Fruit fly (Drosophila melanogaster) whole organism, embryonic: Measurements from ENCODE around the gene Kat60.

Source experiments
- ATbp ChIP-seq: fragments of 200-800 bp; sonication (Bioruptor generic); optimal IDR thresholded peaks from 2 replicates; lab custom pipeline; 2017; ENCODE audit warnings: missing biosample characterization, mild to moderate bottlenecking, missing genetic modification characterization, missing genetic modification reagents
- Adf1 ChIP-seq: fragments of 200-800 bp; sonication (Bioruptor generic); IDR thresholded peaks from 2 replicates; pipeline ENCODE4 v1.3.6; 2022; ENCODE audit warnings: missing biosample characterization, missing genetic modification characterization
- Bdp1 ChIP-seq: fragments of 200-800 bp; sonication (Bioruptor generic); optimal IDR thresholded peaks from 3 replicates; lab custom pipeline; 2016; ENCODE audit warnings: missing biosample characterization, missing genetic modification characterization
- BtbVII ChIP-seq: fragments of 200-800 bp; sonication (Bioruptor generic); optimal IDR thresholded peaks from 3 replicates; lab custom pipeline; 2017; ENCODE audit warnings: missing biosample characterization, mild to moderate bottlenecking, missing genetic modification characterization
- CG10462 ChIP-seq: fragments of 200-800 bp; sonication (Bioruptor generic); optimal IDR thresholded peaks from 2 replicates; lab custom pipeline; 2016; ENCODE audit warnings: missing biosample characterization, missing genetic modification characterization
- CG10543 ChIP-seq: fragments of 200-800 bp; sonication (Bioruptor generic); optimal IDR thresholded peaks from 3 replicates; lab custom pipeline; 2017; ENCODE audit warnings: missing biosample characterization, mild to moderate bottlenecking, missing genetic modification characterization, moderate library complexity
- CG10959 ChIP-seq: fragments of 200-800 bp; sonication (Bioruptor generic); IDR thresholded peaks from 2 replicates; pipeline ENCODE4 v1.3.6; 2022; ENCODE audit warnings: missing biosample characterization, missing genetic modification characterization
- CG12104 ChIP-seq: fragments of 200-800 bp; sonication (Bioruptor generic); optimal IDR thresholded peaks from 3 replicates; lab custom pipeline; 2016; ENCODE audit warnings: missing biosample characterization, missing genetic modification characterization
- CG15011 ChIP-seq: fragments of 200-800 bp; sonication (Bioruptor generic); optimal IDR thresholded peaks from 3 replicates; lab custom pipeline; 2018; ENCODE audit warnings: missing biosample characterization, mild to moderate bottlenecking, missing genetic modification characterization
- CG17912 ChIP-seq: fragments of 200-800 bp; sonication (Bioruptor generic); optimal IDR thresholded peaks from 2 replicates; lab custom pipeline; 2018; ENCODE audit warnings: missing biosample characterization, mild to moderate bottlenecking, missing genetic modification characterization
- CG1792 ChIP-seq: fragments of 200-800 bp; sonication (Bioruptor generic); optimal IDR thresholded peaks from 2 replicates; lab custom pipeline; 2016; ENCODE audit warnings: missing biosample characterization, missing genetic modification characterization
- CG18262 ChIP-seq: fragments of 200-800 bp; optimal IDR thresholded peaks from 3 replicates; lab custom pipeline; 2019; ENCODE audit warnings: missing biosample characterization, mild to moderate bottlenecking, missing genetic modification characterization, moderate library complexity
- CG2678 ChIP-seq: fragments of 200-800 bp; sonication (Bioruptor generic); optimal IDR thresholded peaks from 3 replicates; lab custom pipeline; 2019; ENCODE audit warnings: missing biosample characterization, mild to moderate bottlenecking, missing genetic modification characterization, moderate library complexity
- CG30403 ChIP-seq: fragments of 200-800 bp; sonication (Bioruptor generic); optimal IDR thresholded peaks from 3 replicates; lab custom pipeline; 2016; ENCODE audit warnings: missing biosample characterization, missing genetic modification characterization
- CG3163 ChIP-seq: fragments of 200-800 bp; sonication (Bioruptor generic); optimal IDR thresholded peaks from 3 replicates; lab custom pipeline; 2016; ENCODE audit warnings: missing biosample characterization, missing genetic modification characterization
- CG6272 ChIP-seq: fragments of 200-800 bp; sonication (Bioruptor generic); IDR thresholded peaks from 2 replicates; pipeline ENCODE4 v1.3.6; 2022; ENCODE audit warnings: missing biosample characterization, missing genetic modification characterization
- CG7987 ChIP-seq: fragments of 200-800 bp; sonication (Bioruptor generic); optimal IDR thresholded peaks from 2 replicates; lab custom pipeline; 2018; ENCODE audit warnings: missing biosample characterization, mild to moderate bottlenecking, missing genetic modification characterization, moderate library complexity
- CG8388 ChIP-seq: fragments of 200-800 bp; sonication (Bioruptor generic); optimal IDR thresholded peaks from 2 replicates; lab custom pipeline; 2019; ENCODE audit warnings: missing biosample characterization, mild to moderate bottlenecking, missing genetic modification characterization, moderate library complexity
- Camta ChIP-seq: fragments of 200-800 bp; sonication (Bioruptor generic); optimal IDR thresholded peaks from 2 replicates; lab custom pipeline; 2016; ENCODE audit warnings: missing biosample characterization, missing genetic modification characterization
- Dp ChIP-seq: fragments of 200-800 bp; sonication (Bioruptor generic); optimal IDR thresholded peaks from 2 replicates; lab custom pipeline; 2018; ENCODE audit warnings: missing biosample characterization, mild to moderate bottlenecking, missing genetic modification characterization, moderate library complexity
- Dref ChIP-seq: fragments of 200-800 bp; sonication (Bioruptor generic); IDR thresholded peaks from 2 replicates; pipeline ENCODE4 v1.3.6; 2022; ENCODE audit warnings: missing biosample characterization, missing genetic modification characterization
- ERR ChIP-seq: fragments of 200-800 bp; sonication (Bioruptor generic); optimal IDR thresholded peaks from 2 replicates; lab custom pipeline; 2016; ENCODE audit warnings: missing biosample characterization, missing genetic modification characterization
- Hmr ChIP-seq: fragments of 200-800 bp; sonication (Bioruptor generic); optimal IDR thresholded peaks from 3 replicates; lab custom pipeline; 2017; ENCODE audit warnings: mild to moderate bottlenecking, missing biosample characterization, missing genetic modification reagents, missing genetic modification characterization
- Oli ChIP-seq: fragments of 200-800 bp; sonication (Bioruptor generic); optimal IDR thresholded peaks from 2 replicates; lab custom pipeline; 2018; ENCODE audit warnings: missing biosample characterization, mild to moderate bottlenecking, missing genetic modification characterization, moderate library complexity
- Optix ChIP-seq: fragments of 200-800 bp; sonication (Bioruptor generic); IDR thresholded peaks from 3 replicates; pipeline ENCODE4 v1.3.6; 2022; ENCODE audit warnings: missing biosample characterization, missing genetic modification characterization
- Rx ChIP-seq: fragments of 200-800 bp; sonication (Bioruptor generic); IDR thresholded peaks from 2 replicates; pipeline ENCODE4 v1.3.6; 2022; ENCODE audit warnings: missing biosample characterization, missing genetic modification characterization
- Spps ChIP-seq: fragments of 200-800 bp; sonication (Bioruptor generic); optimal IDR thresholded peaks from 2 replicates; lab custom pipeline; 2018; ENCODE audit warnings: missing biosample characterization, mild to moderate bottlenecking, missing genetic modification characterization
- Tbp ChIP-seq: fragments of >200 bp; optimal IDR thresholded peaks from 2 replicates; lab custom pipeline; 2018; ENCODE audit warnings: missing biosample characterization, missing genetic modification characterization
- al ChIP-seq: fragments of 200-800 bp; sonication (Bioruptor generic); IDR thresholded peaks from 2 replicates; pipeline ENCODE4 v1.3.6; 2022; ENCODE audit warnings: missing biosample characterization, missing genetic modification characterization
- amos ChIP-seq: fragments of 200-800 bp; sonication (Bioruptor generic); IDR thresholded peaks from 2 replicates; pipeline ENCODE4 v1.3.6; 2022; ENCODE audit warnings: missing biosample characterization, missing genetic modification characterization; ENCODE audit not compliant: partially characterized antibody
- dan ChIP-seq: fragments of 200-800 bp; sonication (Bioruptor generic); IDR thresholded peaks from 2 replicates; pipeline ENCODE4 v1.3.6; 2022; ENCODE audit warnings: missing biosample characterization, missing genetic modification characterization
- dm ChIP-seq: fragments of 200-800 bp; sonication (Bioruptor generic); optimal IDR thresholded peaks from 3 replicates; lab custom pipeline; 2016; ENCODE audit warnings: missing biosample characterization, missing genetic modification characterization
- emc ChIP-seq: fragments of 200-800 bp; sonication (Bioruptor generic); optimal IDR thresholded peaks from 2 replicates; lab custom pipeline; 2016; ENCODE audit warnings: missing biosample characterization, missing genetic modification characterization
- en ChIP-seq: fragments of 200-800 bp; sonication (Bioruptor generic); optimal IDR thresholded peaks from 2 replicates; lab custom pipeline; 2016; ENCODE audit warnings: missing biosample characterization, missing genetic modification characterization
- fd3F ChIP-seq: fragments of 200-800 bp; sonication (Bioruptor generic); optimal IDR thresholded peaks from 2 replicates; lab custom pipeline; 2018; ENCODE audit warnings: missing biosample characterization, mild to moderate bottlenecking, missing genetic modification characterization, moderate library complexity
- gce ChIP-seq: fragments of 200-800 bp; sonication (Bioruptor generic); IDR thresholded peaks from 3 replicates; pipeline ENCODE4 v1.3.6; 2022; ENCODE audit warnings: missing biosample characterization, missing genetic modification characterization
- gcm ChIP-seq: fragments of 200-800 bp; sonication (Bioruptor generic); optimal IDR thresholded peaks from 2 replicates; lab custom pipeline; 2019; ENCODE audit warnings: missing biosample characterization, mild to moderate bottlenecking, missing genetic modification characterization, moderate library complexity
- lbe ChIP-seq: fragments of 200-800 bp; sonication (Bioruptor generic); optimal IDR thresholded peaks from 2 replicates; lab custom pipeline; 2016; ENCODE audit warnings: missing biosample characterization, mild to moderate bottlenecking, missing genetic modification characterization
- mld ChIP-seq: fragments of 200-800 bp; sonication (Bioruptor generic); IDR thresholded peaks from 3 replicates; pipeline ENCODE4 v1.3.6; 2022; ENCODE audit warnings: missing biosample characterization, missing genetic modification characterization; ENCODE audit not compliant: partially characterized antibody
- nerfin-1 ChIP-seq: fragments of 200-800 bp; sonication (Bioruptor generic); optimal IDR thresholded peaks from 3 replicates; lab custom pipeline; 2019; ENCODE audit warnings: missing biosample characterization, mild to moderate bottlenecking, missing genetic modification characterization, moderate library complexity
- prd ChIP-seq, 3 experiments: fragments of >200 bp in 2 of 3; fragments of 200-800 bp in 1 of 3; sonication (Bioruptor generic) in 1 of 3; optimal IDR thresholded peaks in 2 of 3; IDR thresholded peaks in 1 of 3; 2 replicates in 2 of 3; 3 replicates in 1 of 3; pipeline versions ENCODE4 v1.3.6 to Lab custom; 2017 to 2022; ENCODE audit warnings: missing biosample characterization in 1 of 3, missing genetic modification characterization in 1 of 3
- ro ChIP-seq: fragments of 200-800 bp; sonication (Bioruptor generic); IDR thresholded peaks from 2 replicates; pipeline ENCODE4 v1.3.6; 2022; ENCODE audit warnings: missing biosample characterization, missing genetic modification characterization
- sc ChIP-seq, 3 experiments: fragments of >200 bp in 2 of 3; fragments of 200-800 bp in 1 of 3; sonication (Bioruptor generic) in 1 of 3; optimal IDR thresholded peaks; 2 replicates in 2 of 3; 3 replicates in 1 of 3; lab custom pipeline; 2017; ENCODE audit warnings: mild to moderate bottlenecking in 1 of 3, missing biosample characterization in 1 of 3, missing genetic modification characterization in 1 of 3, missing genetic modification reagents in 1 of 3
- sim ChIP-seq: fragments of 200-800 bp; sonication (Bioruptor generic); IDR thresholded peaks from 2 replicates; pipeline ENCODE4 v1.3.6; 2022; ENCODE audit warnings: missing biosample characterization, missing genetic modification characterization
- slbo ChIP-seq: fragments of 200-800 bp; sonication (Bioruptor generic); IDR thresholded peaks from 2 replicates; pipeline ENCODE4 v1.3.6; 2022; ENCODE audit warnings: missing biosample characterization, missing genetic modification characterization
- sug ChIP-seq: fragments of 200-800 bp; optimal IDR thresholded peaks from 2 replicates; lab custom pipeline; 2019; ENCODE audit warnings: missing biosample characterization, mild to moderate bottlenecking, missing genetic modification characterization, moderate library complexity
- tgo ChIP-seq: fragments of 200-800 bp; sonication (Bioruptor generic); IDR thresholded peaks from 3 replicates; pipeline ENCODE4 v1.3.6; 2022; ENCODE audit warnings: missing biosample characterization, missing genetic modification characterization

Gene Kat60

dm6 chr3R:5215334-5216307, 16.4 kb downstream of the Kat60 start (continued):
- TF ChIP-seq Spps (tag; lab: Kevin White, UChicago) = peak; percentile 99
- TF ChIP-seq ATbp = peak; percentile 100
- peak; percentile 95 for TF ChIP-seq CG18262
- peak; percentile 97 for TF ChIP-seq en
- TF ChIP-seq Rx (GFP tag; lab: Robert Waterston, UW) = peak; percentile 93
- TF ChIP-seq CG6272 (GFP tag; lab: Robert Waterston, UW) = no peak
- TF ChIP-seq prd (optimal IDR thresholded peaks at IDR 0.05; lab: Kevin White, UChicago) = no peak
- peak; percentile 91 for TF ChIP-seq prd (GFP tag; IDR thresholded peaks at IDR 0.05; lab: Robert Waterston, UW)
- peak; percentile 99 for TF ChIP-seq CG7987 (GFP tag; lab: Kevin White, UChicago)
- TF ChIP-seq Dp = peak; percentile 22
- TF ChIP-seq CG10462 = peak; percentile 98
- no peak for TF ChIP-seq mld (GFP tag; lab: Robert Waterston, UW)
- TF ChIP-seq gce (GFP tag; lab: Robert Waterston, UW) = peak; percentile 98
- peak; percentile 97 for TF ChIP-seq nerfin-1
- TF ChIP-seq CG30403 = peak; percentile 77
- peak; percentile 96 for TF ChIP-seq ERR
- peak; percentile 97 for TF ChIP-seq Optix (GFP tag; lab: Robert Waterston, UW)
- peak; percentile 93 for TF ChIP-seq CG10543
- no peak for TF ChIP-seq Tbp
- peak; percentile 66 for TF ChIP-seq Hmr (GFP tag; lab: Kevin White, UChicago)
- no peak for TF ChIP-seq al (GFP tag; lab: Robert Waterston, UW)
- peak; percentile 93 for TF ChIP-seq CG2678
- peak; percentile 78 for TF ChIP-seq Oli (tag; lab: Kevin White, UChicago)
- peak; percentile 82 for TF ChIP-seq tgo (GFP tag; lab: Robert Waterston, UW)
- peak; percentile 90 for TF ChIP-seq BtbVII (GFP tag; lab: Kevin White, UChicago)
- peak; percentile 99 for TF ChIP-seq CG17912 (GFP tag; lab: Kevin White, UChicago)
- peak; percentile 74 for TF ChIP-seq sug (tag; lab: Kevin White, UChicago)
- TF ChIP-seq Adf1 (GFP tag; lab: Robert Waterston, UW) = no peak
- peak; percentile 41; the same call in 1 of the 2 replicates for TF ChIP-seq dan (GFP tag; lab: Robert Waterston, UW)
- TF ChIP-seq CG12104 = peak; percentile 97
- peak; percentile 96 for TF ChIP-seq Bdp1 (GFP tag; lab: Kevin White, UChicago)
- TF ChIP-seq CG8388 (GFP tag; lab: Kevin White, UChicago) = peak; percentile 93
- peak; percentile 93 for TF ChIP-seq CG15011 (GFP tag; lab: Kevin White, UChicago)
- TF ChIP-seq CG1792 (GFP tag; lab: Kevin White, UChicago) = peak; percentile 99
- peak; percentile 77 for TF ChIP-seq emc
- TF ChIP-seq Camta = peak; percentile 99
- TF ChIP-seq CG10959 (GFP tag; lab: Robert Waterston, UW) = peak; percentile 97
- TF ChIP-seq gcm (GFP tag; lab: Kevin White, UChicago) = peak; percentile 98
- TF ChIP-seq sim (GFP tag; lab: Robert Waterston, UW) = peak; percentile 99
- TF ChIP-seq amos (GFP tag; lab: Robert Waterston, UW) = no peak
- TF ChIP-seq dm (GFP tag; lab: Kevin White, UChicago) = peak; percentile 96
- TF ChIP-seq CG3163 (GFP tag; lab: Kevin White, UChicago) = peak; percentile 93
- peak; percentile 77 for TF ChIP-seq lbe (GFP tag; lab: Kevin White, UChicago)
- TF ChIP-seq Dref (GFP tag; lab: Robert Waterston, UW) = no peak
- TF ChIP-seq fd3F (GFP tag; lab: Kevin White, UChicago) = peak; percentile 58
- peak; percentile 59 for TF ChIP-seq slbo
- TF ChIP-seq ro (GFP tag; lab: Robert Waterston, UW) = peak; percentile 79
- TF ChIP-seq sc (optimal IDR thresholded peaks at IDR 0.05; lab: Kevin White, UChicago) = no peak
- peak; percentile 100 for TF ChIP-seq sc (GFP tag; optimal IDR thresholded peaks at IDR 0.05; lab: Kevin White, UChicago)
